Fruit fly (Drosophila melanogaster) whole organism: ENCODE data around the gene lectin-37Da.

Experiments used
- CG8478 ChIP-seq: fragments of >200 bp; optimal IDR thresholded peaks from 2 replicates; lab custom pipeline; 2018; ENCODE audit warnings: inconsistent platforms
- Dll ChIP-seq: fragments of >200 bp; optimal IDR thresholded peaks from 2 replicates; lab custom pipeline; 2017
- EcR ChIP-seq, 2 experiments: fragments of >200 bp; optimal IDR thresholded peaks; 2 replicates each; lab custom pipeline; 2017; ENCODE audit warnings: missing biosample characterization in 2 of 2, missing genetic modification characterization in 2 of 2, missing genetic modification reagents in 2 of 2
- psq ChIP-seq: fragments of >200 bp; optimal IDR thresholded peaks from 2 replicates; lab custom pipeline; 2017

DNA sequence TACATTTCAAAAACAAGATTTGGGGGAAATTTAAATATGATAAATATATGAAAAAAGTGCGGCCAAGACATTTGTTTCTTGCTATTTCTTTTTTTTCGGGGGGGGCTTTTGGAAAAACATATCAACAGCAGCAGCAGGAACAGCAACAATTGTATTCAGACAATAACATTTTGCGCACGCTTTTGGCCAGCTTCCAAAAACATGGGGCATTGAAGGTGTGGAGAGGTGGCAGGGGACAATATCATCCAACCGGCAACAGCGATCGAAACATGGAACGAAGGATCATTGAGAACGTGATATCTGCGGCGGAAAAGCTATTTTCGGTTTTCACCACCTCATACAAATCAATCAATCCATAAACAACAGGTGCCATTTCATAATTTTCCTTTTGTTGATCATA, 16.2 kb upstream of the lectin-37Da start:
- no peak for TF ChIP-seq Dll (lab: Kevin White, UChicago)
- no peak for TF ChIP-seq psq (lab: Kevin White, UChicago)
- TF ChIP-seq CG8478 (lab: Kevin White, UChicago) = no peak
- TF ChIP-seq EcR (GFP tag; optimal IDR thresholded peaks at IDR 0.05; lab: Kevin White, UChicago) = no peak
